Fruit fly (Drosophila melanogaster): ENCODE measurements around the gene kay.

- TF ChIP-seq Ets96B (tag; optimal IDR thresholded peaks at IDR 0.05) (no peak), CG7368 (GFP tag; optimal IDR thresholded peaks at IDR 0.05) (no peak), Ets21C (GFP tag; optimal IDR thresholded peaks at IDR 0.05) (no peak), Eip93F (GFP tag; optimal IDR thresholded peaks at IDR 0.05) (no peak), Lpt (GFP tag; optimal IDR thresholded peaks at IDR 0.05) (no peak), Hr39 (GFP tag; optimal IDR thresholded peaks at IDR 0.05) (no peak), dac (GFP tag; optimal IDR thresholded peaks at IDR 0.05) (no peak), eg (GFP tag; IDR thresholded peaks at IDR 0.05) (no peak), Blimp-1 (GFP tag; optimal IDR thresholded peaks at IDR 0.05) (no peak), Met (GFP tag; optimal IDR thresholded peaks at IDR 0.05) (no peak)
These were observed 31.4 kb downstream of the kay start for dm6 chr3R:29797183-29797582.

Measured in whole organism, prepupa.